Worm (Caenorhabditis elegans) whole organism, late embryonic: ENCODE measurements around the gene C15H9.9.

Experiments used
- ama-1 ChIP-seq: fragments of 150-350 bp; optimal IDR thresholded peaks from 2 replicates; lab custom pipeline; 2014
- hlh-15 ChIP-seq: sonication (generic microtip); optimal IDR thresholded peaks from 2 replicates; lab custom pipeline; 2016; ENCODE audit warnings: missing genetic modification characterization, missing compliant biosample characterization
- pag-3 ChIP-seq: sonication (generic microtip); optimal IDR thresholded peaks from 2 replicates; lab custom pipeline; 2016; ENCODE audit warnings: missing compliant biosample characterization, missing genetic modification characterization, borderline replicate concordance
- pat-9 ChIP-seq: fragments of 200-800 bp; sonication (Bioruptor generic); optimal IDR thresholded peaks from 2 replicates; lab custom pipeline; 2018; ENCODE audit warnings: mild to moderate bottlenecking, missing genetic modification characterization, moderate library complexity, missing compliant biosample characterization

DNA sequence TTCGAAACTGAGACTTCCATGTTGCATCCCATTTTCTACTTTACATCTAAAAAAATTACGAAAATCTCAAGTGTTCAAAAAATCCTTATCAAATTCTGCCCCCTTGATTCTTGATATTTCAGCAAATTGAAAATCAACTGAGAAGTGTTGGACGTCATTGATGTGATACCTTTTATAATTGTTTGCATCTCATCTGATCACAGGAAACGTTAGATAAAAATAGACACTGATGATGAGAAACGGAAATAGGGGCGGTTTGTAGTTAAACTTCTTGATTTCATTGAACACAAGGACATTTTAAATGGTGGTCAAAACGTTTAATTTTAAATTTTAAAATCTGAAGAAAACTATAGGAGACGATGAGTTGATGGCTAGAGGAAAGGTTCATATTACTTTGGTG, 698 bp upstream of the C15H9.9 start:
- TF ChIP-seq ama-1 (lab: Kevin White, UChicago) (no peak), pag-3 (tag; lab: Kevin White, UChicago) (no peak), hlh-15 (tag; lab: Kevin White, UChicago) (no peak), pat-9 (no peak)
